Fruit fly (Drosophila melanogaster): Measurements from ENCODE around the gene jp.

- TF ChIP-seq jigr1 (GFP tag; IDR thresholded peaks at IDR 0.05) (no peak), CG18476 (GFP tag; optimal IDR thresholded peaks at IDR 0.05) (no peak), PHDP (tag; optimal IDR thresholded peaks at IDR 0.05) (no peak), CG7556 (GFP tag; optimal IDR thresholded peaks at IDR 0.05) (no peak), fd96Cb (tag; optimal IDR thresholded peaks at IDR 0.05) (no peak), vfl (GFP tag; optimal IDR thresholded peaks at IDR 0.05) (no peak), Spps (tag; optimal IDR thresholded peaks at IDR 0.05) (no peak), CG11398 (GFP tag; optimal IDR thresholded peaks at IDR 0.05) (no peak), h (optimal IDR thresholded peaks at IDR 0.05) (no peak), CG2202 (tag; optimal IDR thresholded peaks at IDR 0.05) (no peak)
Measured at dm6 chr2L:9550880-9551279, 15.7 kb downstream of the jp start.

Data from whole organism, embryonic.